Worm (Caenorhabditis elegans) whole organism, young adult: ENCODE data around the gene T26E4.9.

ENCODE experiments used
- F23B12.7 ChIP-seq: sonication (generic microtip); optimal IDR thresholded peaks from 2 replicates; lab custom pipeline; 2017; ENCODE audit warnings: missing genetic modification characterization, mild to moderate bottlenecking, missing compliant biosample characterization, antibody characterized with exemption, moderate library complexity; ENCODE audit not compliant: insufficient read depth
- Y56A3A.18 ChIP-seq: fragments of 200-800 bp; sonication (Bioruptor generic); IDR thresholded peaks from 2 replicates; pipeline ENCODE4 v1.3.6; 2022; ENCODE audit warnings: missing genetic modification reagents, missing genetic modification characterization, missing compliant biosample characterization
- Y79H2A.3 ChIP-seq: fragments of 200-800 bp; sonication (Bioruptor generic); conservative IDR thresholded peaks from 2 replicates; pipeline ENCODE4 v1.3.6; 2022; ENCODE audit warnings: missing genetic modification reagents, missing genetic modification characterization, missing compliant biosample characterization
- ama-1 ChIP-seq, 3 experiments: fragments of 150-350 bp in 1 of 3; sonication (generic microtip) in 2 of 3; optimal IDR thresholded peaks; 2 replicates each; lab custom pipeline; 2014 to 2018; ENCODE audit warnings: missing biosample characterization in 2 of 3, missing genetic modification characterization in 2 of 3, missing genetic modification reagents in 2 of 3
- attf-6 ChIP-seq: fragments of 200-800 bp; sonication (Bioruptor generic); IDR thresholded peaks from 2 replicates; pipeline ENCODE4 v1.3.6; 2022; ENCODE audit warnings: missing genetic modification reagents, missing genetic modification characterization, missing compliant biosample characterization
- cebp-1 ChIP-seq, 2 experiments: fragments of 200-800 bp in 1 of 2; sonication (Bioruptor generic) in 1 of 2; sonication (generic microtip) in 1 of 2; IDR thresholded peaks in 1 of 2; optimal IDR thresholded peaks in 1 of 2; 2 replicates each; pipeline versions ENCODE4 v1.3.6 to Lab custom; 2017 to 2022; ENCODE audit warnings: missing compliant biosample characterization in 2 of 2, missing genetic modification characterization in 2 of 2, mild to moderate bottlenecking in 1 of 2, missing genetic modification reagents in 1 of 2, moderate library complexity in 1 of 2
- ceh-40 ChIP-seq: fragments of 200-800 bp; sonication (Bioruptor generic); IDR thresholded peaks from 2 replicates; pipeline ENCODE4 v1.3.6; 2022; ENCODE audit warnings: missing genetic modification characterization, missing compliant biosample characterization
- ceh-58 ChIP-seq: fragments of 200-800 bp; sonication (Bioruptor generic); IDR thresholded peaks from 2 replicates; pipeline ENCODE4 v1.3.6; 2022; ENCODE audit warnings: missing genetic modification characterization, missing compliant biosample characterization
- him-1 ChIP-seq: sonication (generic microtip); optimal IDR thresholded peaks from 2 replicates; lab custom pipeline; 2016; ENCODE audit warnings: missing genotype, missing genetic modification reagents, missing genetic modification characterization, missing compliant biosample characterization
- hsf-1 ChIP-seq: fragments of 200-800 bp; sonication (Bioruptor generic); IDR thresholded peaks from 2 replicates; pipeline ENCODE4 v1.3.6; 2022; ENCODE audit warnings: missing genetic modification reagents, missing genetic modification characterization, missing compliant biosample characterization
- snpc-4 ChIP-seq, 5 experiments: fragments of 150-350 bp in 1 of 5; sonication (generic microtip) in 4 of 5; optimal IDR thresholded peaks; 2 replicates each; lab custom pipeline; 2014 to 2018; ENCODE audit warnings: missing genetic modification characterization in 5 of 5, missing biosample characterization in 3 of 5, antibody characterized with exemption in 2 of 5, mild to moderate bottlenecking in 2 of 5, missing compliant biosample characterization in 2 of 5, missing genotype in 2 of 5, moderate library complexity in 2 of 5, missing genetic modification reagents in 1 of 5
- tbx-9 ChIP-seq: sonication (generic microtip); optimal IDR thresholded peaks from 2 replicates; lab custom pipeline; 2016; ENCODE audit warnings: borderline replicate concordance, missing genetic modification characterization, inconsistent platforms, missing compliant biosample characterization
- unc-62 ChIP-seq: fragments of 150-350 bp; optimal IDR thresholded peaks from 2 replicates; lab custom pipeline; 2014; ENCODE audit warnings: missing biosample characterization, missing genetic modification reagents, missing genetic modification characterization

- no peak for TF ChIP-seq cebp-1 (GFP tag; IDR thresholded peaks at IDR 0.05; lab: Robert Waterston, UW)
- TF ChIP-seq cebp-1 (tag; optimal IDR thresholded peaks at IDR 0.05; lab: Kevin White, UChicago): no peak
- TF ChIP-seq snpc-4 (GFP tag; optimal IDR thresholded peaks at IDR 0.05; lab: Kevin White, UChicago): no peak
- no peak for TF ChIP-seq snpc-4 (tag; optimal IDR thresholded peaks at IDR 0.05; lab: Kevin White, UChicago)
- TF ChIP-seq F23B12.7 (tag; lab: Kevin White, UChicago): no peak
- no peak for TF ChIP-seq tbx-9 (tag; lab: Kevin White, UChicago)
- no peak for TF ChIP-seq hsf-1 (GFP tag; lab: Robert Waterston, UW)
- TF ChIP-seq ama-1 (optimal IDR thresholded peaks at IDR 0.05; lab: Kevin White, UChicago): no peak
- no peak for TF ChIP-seq ama-1 (GFP tag; optimal IDR thresholded peaks at IDR 0.05; lab: Kevin White, UChicago)
- TF ChIP-seq Y56A3A.18 (GFP tag; lab: Robert Waterston, UW): no peak
- TF ChIP-seq attf-6: no peak
- TF ChIP-seq unc-62 (GFP tag; lab: Kevin White, UChicago): no peak
- TF ChIP-seq ceh-40 (GFP tag; lab: Robert Waterston, UW): no peak
- no peak for TF ChIP-seq him-1 (tag; lab: Kevin White, UChicago)
- no peak for TF ChIP-seq Y79H2A.3
- TF ChIP-seq ceh-58: no peak
Observed at ce11 chrV:15782494-15782893, 20.0 kb downstream of the T26E4.9 start, which contains the start of gene T26E4.3.
